Fruit fly (Drosophila melanogaster): ENCODE data around the gene CG11694.

CG11694 gene

DNA sequence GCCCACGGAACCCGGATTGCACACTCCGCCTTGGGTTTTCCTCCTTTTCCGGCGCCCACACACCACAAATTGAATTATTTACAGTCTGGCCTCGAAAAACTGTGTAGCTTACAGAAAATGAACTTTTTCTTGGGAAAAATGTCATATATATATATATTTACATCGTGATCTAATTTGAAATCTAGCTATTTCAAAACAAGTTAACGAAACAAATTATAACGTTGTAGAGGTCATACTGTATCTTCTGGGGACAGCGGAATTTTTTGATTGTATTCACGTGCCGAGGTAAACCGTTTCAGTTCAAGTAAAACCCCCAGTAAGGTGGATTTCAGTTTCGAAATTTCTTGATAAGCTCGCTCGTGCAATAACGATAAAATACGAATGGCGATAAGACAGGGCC lies 42.5 kb upstream of the CG11694 start (continued):
- TF ChIP-seq Dref (GFP tag; IDR thresholded peaks at IDR 0.05) (no peak), slp2 (GFP tag; optimal IDR thresholded peaks at IDR 0.05) (no peak), Side (GFP tag; optimal IDR thresholded peaks at IDR 0.05) (no peak), z (GFP tag; IDR thresholded peaks at IDR 0.05) (no peak), CG30431 (GFP tag; optimal IDR thresholded peaks at IDR 0.05) (no peak), Oli (tag; optimal IDR thresholded peaks at IDR 0.05) (peak; percentile 52), gce (GFP tag; IDR thresholded peaks at IDR 0.05) (peak; percentile 69; the same call in 2 of the 3 replicates), CG32767 (GFP tag; IDR thresholded peaks at IDR 0.05) (0 out of 2 replicates have a peak, but pooled peaks have one; percentile 28), C15 (GFP tag; IDR thresholded peaks at IDR 0.05) (no peak), sim (GFP tag; IDR thresholded peaks at IDR 0.05) (no peak), ftz-f1 (GFP tag; optimal IDR thresholded peaks at IDR 0.05) (peak; percentile 1), ATbp (GFP tag; optimal IDR thresholded peaks at IDR 0.05) (peak; percentile 61), sens-2 (GFP tag; IDR thresholded peaks at IDR 0.05) (peak; percentile 24; the same call in 1 of the 2 replicates), pita (GFP tag; optimal IDR thresholded peaks at IDR 0.05) (no peak), mam (GFP tag; optimal IDR thresholded peaks at IDR 0.05) (peak; percentile 40), CG1832 (GFP tag; optimal IDR thresholded peaks at IDR 0.05) (no peak), ERR (GFP tag; optimal IDR thresholded peaks at IDR 0.05) (no peak), CG17359 (tag; optimal IDR thresholded peaks at IDR 0.05) (peak; percentile 76), Rfx (GFP tag; IDR thresholded peaks at IDR 0.05) (peak; percentile 74), CG3407 (GFP tag; optimal IDR thresholded peaks at IDR 0.05) (peak; percentile 39), CG17361 (GFP tag; IDR thresholded peaks at IDR 0.05) (no peak), Bgb (GFP tag; IDR thresholded peaks at IDR 0.05; ENCODE audit: partially characterized antibody) (no peak), NC2β (GFP tag; optimal IDR thresholded peaks at IDR 0.05) (no peak), esg (GFP tag; conservative IDR thresholded peaks at IDR 0.05) (0 out of 2 replicates have a peak, but pooled peaks have one; percentile 25), CG13624 (GFP tag; optimal IDR thresholded peaks at IDR 0.05) (no peak), lbe (GFP tag; optimal IDR thresholded peaks at IDR 0.05) (peak; percentile 62), sob (GFP tag; IDR thresholded peaks at IDR 0.05) (peak; percentile 62), CG4360 (GFP tag; IDR thresholded peaks at IDR 0.05) (0 out of 2 replicates have a peak, but pooled peaks have one; percentile 10), emc (GFP tag; optimal IDR thresholded peaks at IDR 0.05) (no peak), tin (GFP tag; optimal IDR thresholded peaks at IDR 0.05) (no peak), sc (optimal IDR thresholded peaks at IDR 0.05) (no peak), sc (GFP tag; optimal IDR thresholded peaks at IDR 0.05) (no peak), CG5953 (GFP tag; IDR thresholded peaks at IDR 0.05) (peak; percentile 66), stc (GFP tag; IDR thresholded peaks at IDR 0.05) (peak; percentile 79), CG16813 (GFP tag; IDR thresholded peaks at IDR 0.05; ENCODE audit: partially characterized antibody) (no peak), tap (tag; optimal IDR thresholded peaks at IDR 0.05) (peak; percentile 35), vvl (GFP tag; IDR thresholded peaks at IDR 0.05) (peak; percentile 87), Myb (GFP tag; optimal IDR thresholded peaks at IDR 0.05) (no peak), toy (GFP tag; IDR thresholded peaks at IDR 0.05) (no peak), CG31388 (GFP tag; optimal IDR thresholded peaks at IDR 0.05) (no peak), CG9932 (GFP tag; IDR thresholded peaks at IDR 0.05) (peak; percentile 71), insv (GFP tag; optimal IDR thresholded peaks at IDR 0.05) (no peak), CG1792 (GFP tag; optimal IDR thresholded peaks at IDR 0.05) (no peak), Awh (GFP tag; IDR thresholded peaks at IDR 0.05) (peak; percentile 74), CG6765 (GFP tag; optimal IDR thresholded peaks at IDR 0.05) (no peak), CG6654 (GFP tag; optimal IDR thresholded peaks at IDR 0.05) (no peak), Meics (GFP tag; optimal IDR thresholded peaks at IDR 0.05) (peak; percentile 56), HmgZ (tag; optimal IDR thresholded peaks at IDR 0.05) (peak; percentile 11), exex (tag; optimal IDR thresholded peaks at IDR 0.05) (no peak), CG12219 (GFP tag; optimal IDR thresholded peaks at IDR 0.05) (peak; percentile 23), CG18599 (GFP tag; optimal IDR thresholded peaks at IDR 0.05) (peak; percentile 67), crc (GFP tag; optimal IDR thresholded peaks at IDR 0.05) (no peak), Neu2 (GFP tag; optimal IDR thresholded peaks at IDR 0.05; ENCODE audit: borderline replicate concordance) (no peak)

All from whole organism, embryonic.